Worm (Caenorhabditis elegans) whole organism, late embryonic: ENCODE measurements around the gene gst-44.

Experiments used
- C38D4.7 ChIP-seq: fragments of 200-800 bp; sonication (Bioruptor generic); optimal IDR thresholded peaks from 2 replicates; lab custom pipeline; 2018; ENCODE audit warnings: mild to moderate bottlenecking, missing genetic modification characterization, moderate library complexity, missing compliant biosample characterization
- F13H6.1 ChIP-seq: sonication (generic microtip); optimal IDR thresholded peaks from 2 replicates; lab custom pipeline; 2016; ENCODE audit warnings: missing genetic modification characterization, missing compliant biosample characterization
- K02D7.2 ChIP-seq: sonication (generic microtip); optimal IDR thresholded peaks from 2 replicates; lab custom pipeline; 2017; ENCODE audit warnings: mild to moderate bottlenecking, missing genetic modification characterization, missing compliant biosample characterization
- T23F11.4 ChIP-seq: fragments of 200-800 bp; sonication (Bioruptor generic); optimal IDR thresholded peaks from 2 replicates; lab custom pipeline; 2018; ENCODE audit warnings: mild to moderate bottlenecking, missing genetic modification characterization, missing compliant biosample characterization
- ama-1 ChIP-seq: fragments of 150-350 bp; optimal IDR thresholded peaks from 2 replicates; lab custom pipeline; 2014
- ceh-19 ChIP-seq: fragments of 200-800 bp; sonication (Bioruptor generic); optimal IDR thresholded peaks from 2 replicates; lab custom pipeline; 2018; ENCODE audit warnings: mild to moderate bottlenecking, missing genetic modification characterization, missing compliant biosample characterization
- ceh-2 ChIP-seq: sonication (generic microtip); optimal IDR thresholded peaks from 2 replicates; lab custom pipeline; 2016; ENCODE audit warnings: missing genotype, missing genetic modification characterization, missing compliant biosample characterization
- ceh-24 ChIP-seq: sonication (generic microtip); optimal IDR thresholded peaks from 2 replicates; lab custom pipeline; 2016; ENCODE audit warnings: mild to moderate bottlenecking, missing genetic modification characterization, missing compliant biosample characterization
- ceh-30 ChIP-seq: fragments of 150-350 bp; optimal IDR thresholded peaks from 2 replicates; lab custom pipeline; 2014; ENCODE audit warnings: missing biosample characterization, missing genetic modification characterization
- ceh-45 ChIP-seq: fragments of 200-800 bp; sonication (Bioruptor generic); IDR thresholded peaks from 2 replicates; pipeline ENCODE4 v1.3.6; 2022; ENCODE audit warnings: missing genetic modification reagents, missing genetic modification characterization, missing compliant biosample characterization
- ceh-48 ChIP-seq: sonication (generic microtip); optimal IDR thresholded peaks from 2 replicates; lab custom pipeline; 2016; ENCODE audit warnings: missing genetic modification characterization, inconsistent platforms, missing compliant biosample characterization
- che-1 ChIP-seq: sonication (generic microtip); optimal IDR thresholded peaks from 2 replicates; lab custom pipeline; 2016; ENCODE audit warnings: mild to moderate bottlenecking, missing genetic modification characterization, missing compliant biosample characterization
- dve-1 ChIP-seq: sonication (generic microtip); optimal IDR thresholded peaks from 2 replicates; lab custom pipeline; 2017; ENCODE audit warnings: antibody characterized with exemption, mild to moderate bottlenecking, missing genetic modification characterization, missing compliant biosample characterization
- eyg-1 ChIP-seq: sonication (generic microtip); optimal IDR thresholded peaks from 2 replicates; lab custom pipeline; 2016; ENCODE audit warnings: missing genotype, missing genetic modification characterization, missing compliant biosample characterization
- fax-1 ChIP-seq: sonication (generic microtip); optimal IDR thresholded peaks from 2 replicates; lab custom pipeline; 2016; ENCODE audit warnings: missing genotype, missing genetic modification characterization, missing compliant biosample characterization
- gmeb-2 ChIP-seq: sonication (generic microtip); optimal IDR thresholded peaks from 2 replicates; lab custom pipeline; 2016; ENCODE audit warnings: missing genetic modification characterization, inconsistent platforms, missing compliant biosample characterization
- hlh-13 ChIP-seq: fragments of 200-800 bp; sonication (Bioruptor generic); optimal IDR thresholded peaks from 2 replicates; lab custom pipeline; 2018; ENCODE audit warnings: mild to moderate bottlenecking, missing genetic modification characterization, missing compliant biosample characterization
- hlh-15 ChIP-seq: sonication (generic microtip); optimal IDR thresholded peaks from 2 replicates; lab custom pipeline; 2016; ENCODE audit warnings: missing genetic modification characterization, missing compliant biosample characterization
- hlh-30 ChIP-seq: sonication (generic microtip); optimal IDR thresholded peaks from 2 replicates; lab custom pipeline; 2017; ENCODE audit warnings: antibody characterized with exemption, missing genetic modification characterization, missing compliant biosample characterization; ENCODE audit not compliant: insufficient read depth
- hlh-6 ChIP-seq: sonication (generic microtip); optimal IDR thresholded peaks from 2 replicates; lab custom pipeline; 2016; ENCODE audit warnings: missing genotype, missing genetic modification characterization, missing compliant biosample characterization
- hlh-8 ChIP-seq: sonication (generic microtip); optimal IDR thresholded peaks from 2 replicates; lab custom pipeline; 2016; ENCODE audit warnings: missing genotype, missing genetic modification characterization, missing compliant biosample characterization
- madf-2 ChIP-seq: sonication (generic microtip); optimal IDR thresholded peaks from 2 replicates; lab custom pipeline; 2017; ENCODE audit warnings: missing genetic modification characterization, missing compliant biosample characterization
- nhr-11 ChIP-seq: fragments of 150-350 bp; optimal IDR thresholded peaks from 2 replicates; lab custom pipeline; 2014; ENCODE audit warnings: missing biosample characterization, missing genetic modification characterization
- nhr-232 ChIP-seq: sonication (generic microtip); optimal IDR thresholded peaks from 2 replicates; lab custom pipeline; 2016; ENCODE audit warnings: missing genetic modification characterization, missing compliant biosample characterization
- npax-4 ChIP-seq: sonication (generic microtip); optimal IDR thresholded peaks from 2 replicates; lab custom pipeline; 2016; ENCODE audit warnings: missing genetic modification characterization, missing compliant biosample characterization
- odd-2 ChIP-seq: sonication (generic microtip); optimal IDR thresholded peaks from 2 replicates; lab custom pipeline; 2017; ENCODE audit warnings: antibody characterized with exemption, mild to moderate bottlenecking, missing genetic modification characterization, missing compliant biosample characterization
- pat-9 ChIP-seq: fragments of 200-800 bp; sonication (Bioruptor generic); optimal IDR thresholded peaks from 2 replicates; lab custom pipeline; 2018; ENCODE audit warnings: mild to moderate bottlenecking, missing genetic modification characterization, moderate library complexity, missing compliant biosample characterization
- pax-1 ChIP-seq: fragments of 150-350 bp; optimal IDR thresholded peaks from 2 replicates; lab custom pipeline; 2014; ENCODE audit warnings: missing biosample characterization, missing genetic modification characterization
- pha-2 ChIP-seq: sonication (generic microtip); optimal IDR thresholded peaks from 2 replicates; lab custom pipeline; 2017; ENCODE audit warnings: mild to moderate bottlenecking, missing genetic modification characterization, missing compliant biosample characterization
- pros-1 ChIP-seq: fragments of 150-350 bp; optimal IDR thresholded peaks from 2 replicates; lab custom pipeline; 2014; ENCODE audit warnings: missing biosample characterization, missing genetic modification reagents, missing genetic modification characterization
- ref-2 ChIP-seq: sonication (generic microtip); optimal IDR thresholded peaks from 2 replicates; lab custom pipeline; 2016; ENCODE audit warnings: missing genetic modification characterization, missing compliant biosample characterization
- rnt-1 ChIP-seq: sonication (generic microtip); optimal IDR thresholded peaks from 2 replicates; lab custom pipeline; 2016; ENCODE audit warnings: missing genetic modification characterization, missing compliant biosample characterization
- sdc-2 ChIP-seq: sonication (generic microtip); optimal IDR thresholded peaks from 2 replicates; lab custom pipeline; 2016; ENCODE audit warnings: missing genotype, missing genetic modification characterization, missing compliant biosample characterization
- sox-4 ChIP-seq: sonication (generic microtip); optimal IDR thresholded peaks from 2 replicates; lab custom pipeline; 2017; ENCODE audit warnings: mild to moderate bottlenecking, missing genetic modification characterization, inconsistent platforms, missing compliant biosample characterization
- syd-9 ChIP-seq: sonication (generic microtip); optimal IDR thresholded peaks from 2 replicates; lab custom pipeline; 2016; ENCODE audit warnings: mild to moderate bottlenecking, missing genetic modification characterization, moderate library complexity, missing compliant biosample characterization
- tbx-7 ChIP-seq: sonication (generic microtip); optimal IDR thresholded peaks from 2 replicates; lab custom pipeline; 2016; ENCODE audit warnings: missing genotype, missing genetic modification characterization, missing compliant biosample characterization
- ttx-3 ChIP-seq: sonication (generic microtip); optimal IDR thresholded peaks from 2 replicates; lab custom pipeline; 2016; ENCODE audit warnings: missing genetic modification reagents, missing genetic modification characterization, missing compliant biosample characterization
- unc-42 ChIP-seq: sonication (generic microtip); optimal IDR thresholded peaks from 2 replicates; lab custom pipeline; 2016; ENCODE audit warnings: missing genotype, missing genetic modification characterization, missing compliant biosample characterization
- unc-55 ChIP-seq: sonication (generic microtip); optimal IDR thresholded peaks from 2 replicates; lab custom pipeline; 2017; ENCODE audit warnings: missing biosample characterization, missing genetic modification reagents, missing genetic modification characterization
- unc-86 ChIP-seq: sonication (generic microtip); optimal IDR thresholded peaks from 2 replicates; lab custom pipeline; 2016; ENCODE audit warnings: missing genetic modification characterization, missing compliant biosample characterization
- zip-5 ChIP-seq: sonication (generic microtip); optimal IDR thresholded peaks from 2 replicates; lab custom pipeline; 2016; ENCODE audit warnings: missing genetic modification characterization, missing compliant biosample characterization
- ztf-16 ChIP-seq: sonication (generic microtip); optimal IDR thresholded peaks from 2 replicates; lab custom pipeline; 2017; ENCODE audit warnings: missing genetic modification characterization, missing compliant biosample characterization

Gene gst-44

ce11 chrV:16401519-16401918, 10.8 kb downstream of the gst-44 start, which contains the start of gene F13A7.14 (continued):
- TF ChIP-seq ceh-48 (tag; lab: Kevin White, UChicago) (no peak), che-1 (tag; lab: Kevin White, UChicago) (no peak), pros-1 (tag; lab: Kevin White, UChicago) (no peak), ceh-45 (GFP tag; lab: Robert Waterston, UW) (no peak), K02D7.2 (tag; lab: Kevin White, UChicago) (no peak), fax-1 (peak; percentile 51), T23F11.4 (GFP tag; lab: Kevin White, UChicago) (no peak), ttx-3 (tag; lab: Kevin White, UChicago) (no peak), ceh-30 (tag; lab: Kevin White, UChicago) (no peak), dve-1 (no peak), C38D4.7 (GFP tag; lab: Kevin White, UChicago) (no peak), pax-1 (tag; lab: Kevin White, UChicago) (no peak), hlh-30 (tag; lab: Kevin White, UChicago) (no peak), F13H6.1 (tag; lab: Kevin White, UChicago) (peak; percentile 57), sox-4 (tag; lab: Kevin White, UChicago) (no peak)

ce11 chrV:16403974-16404373, 13.3 kb downstream of the gst-44 start, which contains the start of gene syp-1:
Gene syp-1 (plus strand): TSS chrV:16404274.
- TF ChIP-seq ref-2 (tag; lab: Kevin White, UChicago), result no peak
- TF ChIP-seq tbx-7 (tag; lab: Kevin White, UChicago), result no peak
- TF ChIP-seq eyg-1 (tag; lab: Kevin White, UChicago), result no peak
- TF ChIP-seq unc-42 (tag; lab: Kevin White, UChicago), result no peak
- TF ChIP-seq T23F11.4 (GFP tag; lab: Kevin White, UChicago), result no peak
- TF ChIP-seq madf-2 (tag; lab: Kevin White, UChicago), result no peak
- TF ChIP-seq che-1 (tag; lab: Kevin White, UChicago), result no peak
- no peak for TF ChIP-seq npax-4 (tag; lab: Kevin White, UChicago)
- TF ChIP-seq dve-1, result no peak
- no peak for TF ChIP-seq unc-86 (tag; lab: Kevin White, UChicago)
- TF ChIP-seq ceh-45 (GFP tag; lab: Robert Waterston, UW), result no peak
- TF ChIP-seq pax-1 (tag; lab: Kevin White, UChicago), result no peak
- TF ChIP-seq ceh-30 (tag; lab: Kevin White, UChicago), result no peak
- no peak for TF ChIP-seq ztf-16 (tag; lab: Kevin White, UChicago)
- TF ChIP-seq unc-55 (GFP tag; lab: Kevin White, UChicago), result no peak
- no peak for TF ChIP-seq ceh-19 (GFP tag; lab: Kevin White, UChicago)
- TF ChIP-seq ceh-48 (tag; lab: Kevin White, UChicago), result no peak
- no peak for TF ChIP-seq ceh-24 (tag; lab: Kevin White, UChicago)

- TF ChIP-seq gmeb-2 (no peak), zip-5 (tag; lab: Kevin White, UChicago) (no peak)
These were observed 14.7 kb downstream of the gst-44 start for ce11 chrV:16405366-16405765.

- TF ChIP-seq nhr-232 (tag; lab: Kevin White, UChicago) (no peak), ttx-3 (tag; lab: Kevin White, UChicago) (no peak), pat-9 (no peak), syd-9 (tag; lab: Kevin White, UChicago) (no peak), hlh-13 (GFP tag; lab: Kevin White, UChicago) (no peak), odd-2 (tag; lab: Kevin White, UChicago) (no peak), pha-2 (tag; lab: Kevin White, UChicago) (no peak)
These were observed 15.7 kb downstream of the gst-44 start for ce11 chrV:16406357-16406756.

ce11 chrV:16407663-16408062, 17.0 kb downstream of the gst-44 start, which contains the start of gene F26D2.3:
Gene F26D2.3 (plus strand): TSS chrV:16407963.
- TF ChIP-seq hlh-15 (tag; lab: Kevin White, UChicago) (no peak), rnt-1 (tag; lab: Kevin White, UChicago) (no peak), hlh-6 (no peak), eyg-1 (tag; lab: Kevin White, UChicago) (no peak), unc-86 (tag; lab: Kevin White, UChicago) (no peak), C38D4.7 (GFP tag; lab: Kevin White, UChicago) (no peak), hlh-8 (tag; lab: Kevin White, UChicago) (no peak), ceh-2 (no peak), pha-2 (tag; lab: Kevin White, UChicago) (no peak), sdc-2 (tag; lab: Kevin White, UChicago) (no peak), nhr-11 (tag; lab: Kevin White, UChicago) (no peak), ama-1 (lab: Kevin White, UChicago) (no peak)
